Worm (Caenorhabditis elegans) whole organism, early embryonic: ENCODE results near the gene fbxa-137.

Experiments used
- F13C5.2 ChIP-seq: sonication (generic microtip); optimal IDR thresholded peaks from 2 replicates; lab custom pipeline; 2017; ENCODE audit warnings: mild to moderate bottlenecking, missing genetic modification characterization, inconsistent platforms, missing compliant biosample characterization
- ama-1 ChIP-seq: fragments of 150-350 bp; optimal IDR thresholded peaks from 2 replicates; lab custom pipeline; 2014
- ceh-36 ChIP-seq: sonication (generic microtip); optimal IDR thresholded peaks from 2 replicates; lab custom pipeline; 2016; ENCODE audit warnings: missing genetic modification characterization, inconsistent platforms, missing compliant biosample characterization
- ets-7 ChIP-seq: sonication (generic microtip); optimal IDR thresholded peaks from 2 replicates; lab custom pipeline; 2016; ENCODE audit warnings: missing genotype, missing genetic modification characterization, missing compliant biosample characterization
- flt-1 ChIP-seq: fragments of 200-800 bp; sonication (Bioruptor generic); IDR thresholded peaks from 2 replicates; pipeline ENCODE4 v1.3.6; 2022; ENCODE audit warnings: missing genetic modification characterization, missing compliant biosample characterization
- hmbx-1 ChIP-seq: sonication (generic microtip); optimal IDR thresholded peaks from 2 replicates; lab custom pipeline; 2016; ENCODE audit warnings: mild to moderate bottlenecking, missing genetic modification characterization, missing compliant biosample characterization
- hnd-1 ChIP-seq: sonication (generic microtip); optimal IDR thresholded peaks from 2 replicates; lab custom pipeline; 2016; ENCODE audit warnings: missing genetic modification characterization, missing compliant biosample characterization
- scrt-1 ChIP-seq: fragments of 200-800 bp; sonication (Bioruptor generic); IDR thresholded peaks from 2 replicates; pipeline ENCODE4 v1.3.6; 2022; ENCODE audit warnings: missing genetic modification characterization, missing compliant biosample characterization
- sea-1 ChIP-seq: fragments of 200-800 bp; sonication (Bioruptor generic); conservative IDR thresholded peaks from 2 replicates; pipeline ENCODE4 v1.3.6; 2022; ENCODE audit warnings: missing genetic modification characterization, missing compliant biosample characterization
- tbx-11 ChIP-seq: fragments of 200-800 bp; sonication (Bioruptor generic); IDR thresholded peaks from 2 replicates; pipeline ENCODE4 v1.3.6; 2022; ENCODE audit warnings: missing genetic modification characterization, missing compliant biosample characterization
- tbx-37 ChIP-seq: fragments of 200-800 bp; sonication (Bioruptor generic); conservative IDR thresholded peaks from 2 replicates; pipeline ENCODE4 v1.3.6; 2022; ENCODE audit warnings: missing genetic modification reagents, missing genetic modification characterization, missing compliant biosample characterization
- tra-4 ChIP-seq: sonication (generic microtip); optimal IDR thresholded peaks from 2 replicates; lab custom pipeline; 2017; ENCODE audit warnings: missing genetic modification characterization, missing compliant biosample characterization

DNA sequence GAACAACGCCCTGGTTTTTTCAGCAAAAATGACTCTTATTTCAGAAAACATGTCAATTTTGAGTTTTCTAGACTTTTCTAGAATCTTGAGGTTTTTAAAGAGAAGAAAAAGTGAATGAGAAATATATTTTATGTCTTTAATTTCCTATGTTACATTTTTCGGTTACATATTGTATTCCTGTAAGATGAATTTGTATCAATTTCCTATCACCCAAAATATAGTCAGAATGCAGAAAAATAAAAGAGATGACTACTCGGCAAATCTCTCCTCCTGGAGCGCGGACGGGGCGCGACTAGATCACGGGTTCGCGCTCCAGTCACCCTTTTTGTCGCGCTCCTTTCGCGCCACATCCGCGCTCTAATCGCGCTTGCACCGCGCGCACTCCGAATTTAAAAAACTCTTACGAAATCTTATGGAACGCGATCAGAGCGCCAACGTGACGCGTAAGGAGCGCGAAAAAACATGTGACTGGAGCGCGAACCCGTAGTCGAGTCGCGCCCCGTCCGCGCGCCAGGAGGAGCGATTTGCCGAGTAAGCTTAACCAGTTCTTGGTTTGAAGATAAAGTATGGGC is 24.0 kb upstream of the fbxa-137 start, which contains the start of gene str-253:
- TF ChIP-seq tbx-37, result no peak
- no peak for TF ChIP-seq ama-1 (lab: Kevin White, UChicago)
- TF ChIP-seq hnd-1 (tag; lab: Kevin White, UChicago), result no peak
- no peak for TF ChIP-seq tbx-11 (GFP tag; lab: Robert Waterston, UW)
- TF ChIP-seq ceh-36 (tag; lab: Kevin White, UChicago), result no peak
- TF ChIP-seq scrt-1 (GFP tag; lab: Robert Waterston, UW), result no peak
- TF ChIP-seq flt-1, result no peak
- TF ChIP-seq sea-1, result no peak
- TF ChIP-seq hmbx-1, result no peak
- TF ChIP-seq F13C5.2 (tag; lab: Kevin White, UChicago), result no peak
- no peak for TF ChIP-seq tra-4 (tag; lab: Kevin White, UChicago)
- TF ChIP-seq ets-7, result no peak
